Worm (Caenorhabditis elegans): Measurements from ENCODE around the gene F53A2.11.

F53A2.11 gene

ce11 chrIII:13340504-13341274, 18.2 kb upstream of the F53A2.11 start:
- TF ChIP-seq nhr-12 (tag; optimal IDR thresholded peaks at IDR 0.05): no peak
- no peak for TF ChIP-seq F16B12.6 (tag; optimal IDR thresholded peaks at IDR 0.05)
- TF ChIP-seq rnt-1 (tag; optimal IDR thresholded peaks at IDR 0.05): peak; percentile 24
- TF ChIP-seq lin-13 (GFP tag; optimal IDR thresholded peaks at IDR 0.05): peak; percentile 34
- TF ChIP-seq lin-14 (GFP tag; optimal IDR thresholded peaks at IDR 0.05): no peak
- TF ChIP-seq ets-5 (GFP tag; IDR thresholded peaks at IDR 0.05): no peak
- no peak for TF ChIP-seq hlh-17 (GFP tag; optimal IDR thresholded peaks at IDR 0.05; ENCODE audit: borderline replicate concordance)
- TF ChIP-seq zag-1 (tag; optimal IDR thresholded peaks at IDR 0.05): no peak
- no peak for TF ChIP-seq tbx-2 (tag; optimal IDR thresholded peaks at IDR 0.05)
- no peak for TF ChIP-seq mef-2 (tag; optimal IDR thresholded peaks at IDR 0.05)
- peak; percentile 20 for TF ChIP-seq nhr-20 (tag; optimal IDR thresholded peaks at IDR 0.05)
- no peak for TF ChIP-seq elt-3 (tag; optimal IDR thresholded peaks at IDR 0.05)
- peak in 1 of 3 experiments; percentile 3 for TF ChIP-seq ceh-82 (tag; optimal IDR thresholded peaks at IDR 0.05)
- TF ChIP-seq jun-1 (tag; optimal IDR thresholded peaks at IDR 0.05): no peak
- no peak for TF ChIP-seq sptf-1 (tag; optimal IDR thresholded peaks at IDR 0.05)
- no peak for TF ChIP-seq pag-3 (tag; optimal IDR thresholded peaks at IDR 0.05; ENCODE audit: borderline replicate concordance, insufficient read depth)
- TF ChIP-seq nhr-84 (tag; optimal IDR thresholded peaks at IDR 0.05): no peak
- TF ChIP-seq hpl-2 (GFP tag; optimal IDR thresholded peaks at IDR 0.05): no peak
- no peak for TF ChIP-seq nhr-11 (tag; optimal IDR thresholded peaks at IDR 0.05)
- TF ChIP-seq nhr-47 (tag; optimal IDR thresholded peaks at IDR 0.05): peak; percentile 35
- TF ChIP-seq egl-27 (tag; optimal IDR thresholded peaks at IDR 0.05): no peak
- no peak for TF ChIP-seq alr-1 (tag; optimal IDR thresholded peaks at IDR 0.05; ENCODE audit: borderline replicate concordance)
- TF ChIP-seq zip-4 (GFP tag; optimal IDR thresholded peaks at IDR 0.05): no peak
- no peak for TF ChIP-seq nhr-76 (tag; optimal IDR thresholded peaks at IDR 0.05)
- TF ChIP-seq nhr-237 (tag; optimal IDR thresholded peaks at IDR 0.05): no peak
- no peak for TF ChIP-seq nhr-28 (tag; optimal IDR thresholded peaks at IDR 0.05)
- TF ChIP-seq fos-1 (tag; optimal IDR thresholded peaks at IDR 0.05): no peak
- TF ChIP-seq ama-1 (optimal IDR thresholded peaks at IDR 0.05): no peak
- TF ChIP-seq unc-98 (GFP tag; IDR thresholded peaks at IDR 0.05): no peak
- no peak for TF ChIP-seq C34B4.2 (tag; optimal IDR thresholded peaks at IDR 0.05)
- no peak for TF ChIP-seq nhr-19 (GFP tag; conservative IDR thresholded peaks at IDR 0.05)
- TF ChIP-seq efl-3 (GFP tag; optimal IDR thresholded peaks at IDR 0.05): no peak
- TF ChIP-seq lin-39 (tag; optimal IDR thresholded peaks at IDR 0.05): no peak
- peak; percentile 53 to 82 (median 78) for TF ChIP-seq dpl-1 (GFP tag; optimal IDR thresholded peaks at IDR 0.05)
- no peak for TF ChIP-seq unc-130 (tag; optimal IDR thresholded peaks at IDR 0.05)
- TF ChIP-seq egl-13 (tag; optimal IDR thresholded peaks at IDR 0.05): no peak
- TF ChIP-seq grh-1 (GFP tag; IDR thresholded peaks at IDR 0.05): no peak
- no peak for TF ChIP-seq irx-1 (tag; optimal IDR thresholded peaks at IDR 0.05)
- TF ChIP-seq ceh-8 (GFP tag; optimal IDR thresholded peaks at IDR 0.05): no peak
- peak; percentile 44 for TF ChIP-seq snu-23 (GFP tag; optimal IDR thresholded peaks at IDR 0.05)
- no peak for TF ChIP-seq nhr-77 (tag; optimal IDR thresholded peaks at IDR 0.05)
- TF ChIP-seq ceh-90 (tag; optimal IDR thresholded peaks at IDR 0.05): no peak
- no peak for TF ChIP-seq ces-1 (GFP tag; optimal IDR thresholded peaks at IDR 0.05)
- TF ChIP-seq C16A3.4 (tag; optimal IDR thresholded peaks at IDR 0.05): no peak
- no peak for TF ChIP-seq C04F5.9 (tag; optimal IDR thresholded peaks at IDR 0.05)
- no peak for TF ChIP-seq sup-37 (GFP tag; optimal IDR thresholded peaks at IDR 0.05)
- TF ChIP-seq lir-3 (tag; optimal IDR thresholded peaks at IDR 0.05; ENCODE audit: poor library complexity): no peak
- no peak for TF ChIP-seq tlp-1 (tag; optimal IDR thresholded peaks at IDR 0.05)
- no peak for TF ChIP-seq hlh-4 (tag; optimal IDR thresholded peaks at IDR 0.05)
- peak; percentile 18 to 70 for TF ChIP-seq efl-1 (optimal IDR thresholded peaks at IDR 0.05)
- TF ChIP-seq efl-1 (GFP tag; optimal IDR thresholded peaks at IDR 0.05 in 1 of 2): peak; percentile 77 to 98
- no peak for TF ChIP-seq skn-1 (tag; optimal IDR thresholded peaks at IDR 0.05)

All from whole organism, L1 larva.